Worm (Caenorhabditis elegans): ENCODE measurements around the gene T19E7.6.
A peak's percentile ranks its signal among the peaks of the same experiment; 100 is the strongest.

Gene T19E7.6

ce11 chrIV:5654203-5654602 lies 15.1 kb downstream of the T19E7.6 start:
- no peak for TF ChIP-seq ceh-28 (tag; optimal IDR thresholded peaks at IDR 0.05)
- TF ChIP-seq nhr-76 (tag; optimal IDR thresholded peaks at IDR 0.05), result no peak
- peak; percentile 71 for TF ChIP-seq jun-1 (tag; optimal IDR thresholded peaks at IDR 0.05)
- no peak for TF ChIP-seq ama-1 (optimal IDR thresholded peaks at IDR 0.05)
- TF ChIP-seq egl-5 (tag; optimal IDR thresholded peaks at IDR 0.05), result no peak
- TF ChIP-seq ZK546.5 (tag; optimal IDR thresholded peaks at IDR 0.05), result no peak
- no peak for TF ChIP-seq elt-3 (tag; optimal IDR thresholded peaks at IDR 0.05)
- TF ChIP-seq elt-2 (tag; optimal IDR thresholded peaks at IDR 0.05), result peak; percentile 92
- no peak for TF ChIP-seq egl-27 (tag; optimal IDR thresholded peaks at IDR 0.05)
- peak; percentile 64 for TF ChIP-seq pqm-1 (tag; optimal IDR thresholded peaks at IDR 0.05)
- no peak for TF ChIP-seq fkh-10 (GFP tag; optimal IDR thresholded peaks at IDR 0.05)

- no peak for TF ChIP-seq unc-62 (GFP tag; optimal IDR thresholded peaks at IDR 0.05)
Observed at ce11 chrIV:5653649-5654048, 15.7 kb downstream of the T19E7.6 start, which contains the start of gene clec-178. TSS of gene clec-178 (plus strand) at chrIV:5653949.

ce11 chrIV:5652811-5653483 lies 16.4 kb downstream of the T19E7.6 start:
- TF ChIP-seq ama-1 (optimal IDR thresholded peaks at IDR 0.05) (peak; percentile 8), daf-12 (tag; optimal IDR thresholded peaks at IDR 0.05) (no peak), nhr-11 (tag; optimal IDR thresholded peaks at IDR 0.05) (no peak), elt-2 (tag; optimal IDR thresholded peaks at IDR 0.05) (peak; percentile 63), ceh-82 (tag; optimal IDR thresholded peaks at IDR 0.05) (no peak), pqm-1 (tag; optimal IDR thresholded peaks at IDR 0.05) (peak; percentile 50), lin-15B (tag; optimal IDR thresholded peaks at IDR 0.05) (no peak), aly-2 (tag; optimal IDR thresholded peaks at IDR 0.05) (no peak), sea-2 (GFP tag; optimal IDR thresholded peaks at IDR 0.05) (no peak), unc-39 (tag; optimal IDR thresholded peaks at IDR 0.05) (no peak), fkh-2 (tag; optimal IDR thresholded peaks at IDR 0.05) (no peak), nhr-77 (tag; optimal IDR thresholded peaks at IDR 0.05) (no peak), ZK546.5 (tag; optimal IDR thresholded peaks at IDR 0.05) (no peak), mdl-1 (tag; optimal IDR thresholded peaks at IDR 0.05) (no peak), elt-1 (tag; optimal IDR thresholded peaks at IDR 0.05) (no peak), nfya-1 (tag; optimal IDR thresholded peaks at IDR 0.05; ENCODE audit: insufficient read depth) (no peak)

- TF ChIP-seq sea-2 (GFP tag; optimal IDR thresholded peaks at IDR 0.05), result no peak
- peak; percentile 11 for TF ChIP-seq nhr-43 (tag; optimal IDR thresholded peaks at IDR 0.05; ENCODE audit: poor library complexity, severe bottlenecking)
Observed at ce11 chrIV:5650761-5651332, 18.5 kb downstream of the T19E7.6 start.

ce11 chrIV:5649073-5649583 lies 20.2 kb downstream of the T19E7.6 start, which contains the start of gene csn-5:
TSS of gene csn-5 (plus strand) at chrIV:5649533.
- TF ChIP-seq lin-15B (tag; optimal IDR thresholded peaks at IDR 0.05), result peak; percentile 20
- peak; percentile 90 for TF ChIP-seq R02D3.7 (tag; optimal IDR thresholded peaks at IDR 0.05)
- TF ChIP-seq eor-1 (tag; optimal IDR thresholded peaks at IDR 0.05), result no peak
- TF ChIP-seq pha-4 (tag; optimal IDR thresholded peaks at IDR 0.05), result peak; percentile 56
- TF ChIP-seq skn-1 (tag; optimal IDR thresholded peaks at IDR 0.05), result no peak
- TF ChIP-seq nhr-43 (tag; optimal IDR thresholded peaks at IDR 0.05; ENCODE audit: poor library complexity, severe bottlenecking), result no peak
- TF ChIP-seq nfya-1 (tag; optimal IDR thresholded peaks at IDR 0.05; ENCODE audit: insufficient read depth), result peak; percentile 15

ce11 chrIV:5645514-5646052 lies 23.7 kb downstream of the T19E7.6 start, which contains the start of the genes srd-8 and B0547.2:
TSS of gene srd-8 (minus strand) at chrIV:5645614.
TSS of gene B0547.2 (plus strand) at chrIV:5646002.
- TF ChIP-seq ztf-11 (tag; optimal IDR thresholded peaks at IDR 0.05), result no peak
- no peak for TF ChIP-seq unc-62 (GFP tag; optimal IDR thresholded peaks at IDR 0.05)
- no peak for TF ChIP-seq ama-1 (optimal IDR thresholded peaks at IDR 0.05)
- no peak for TF ChIP-seq elt-3 (tag; optimal IDR thresholded peaks at IDR 0.05)
- TF ChIP-seq sea-2 (GFP tag; optimal IDR thresholded peaks at IDR 0.05), result no peak
- no peak for TF ChIP-seq tbx-2 (tag; optimal IDR thresholded peaks at IDR 0.05)
- TF ChIP-seq ZK546.5 (tag; optimal IDR thresholded peaks at IDR 0.05), result no peak
